Worm (Caenorhabditis elegans): Measurements from ENCODE around the gene E01G6.1.

DNA sequence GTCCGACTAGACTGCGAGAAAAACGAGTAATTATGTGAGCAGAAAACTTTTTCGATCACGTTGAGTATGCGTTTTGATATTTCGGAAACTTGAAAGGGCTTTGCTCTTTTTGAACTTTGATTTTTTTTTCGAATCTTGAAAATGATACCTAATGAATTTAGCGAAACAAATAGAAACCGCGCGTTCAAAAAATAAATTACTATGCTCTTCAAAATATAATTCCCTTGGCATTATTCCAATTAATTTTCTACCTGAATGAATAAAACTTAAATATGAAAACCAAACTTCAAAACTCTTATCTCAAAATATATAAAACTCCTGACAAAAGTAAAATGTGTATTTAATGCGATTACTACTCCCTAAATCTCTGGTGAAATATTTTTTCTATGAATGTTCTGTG, 54.6 kb downstream of the E01G6.1 start, which contains the start of gene xtr-2:
- TF ChIP-seq ztf-11 (tag; optimal IDR thresholded peaks at IDR 0.05) = no peak
- no peak for TF ChIP-seq nhr-237 (tag; optimal IDR thresholded peaks at IDR 0.05)
- no peak for TF ChIP-seq fos-1 (tag; optimal IDR thresholded peaks at IDR 0.05)
- no peak for TF ChIP-seq ZK546.5 (tag; optimal IDR thresholded peaks at IDR 0.05)
- no peak for TF ChIP-seq pqm-1 (tag; optimal IDR thresholded peaks at IDR 0.05)
- TF ChIP-seq fkh-10 (GFP tag; optimal IDR thresholded peaks at IDR 0.05) = no peak
- TF ChIP-seq ama-1 (optimal IDR thresholded peaks at IDR 0.05) = no peak
